Fruit fly (Drosophila melanogaster): ENCODE results near the gene CG5653.

Gene CG5653

dm6 chr3L:9011485-9012389, 45.6 kb upstream of the CG5653 start (continued):
- TF ChIP-seq CG12104 (GFP tag; optimal IDR thresholded peaks at IDR 0.05) = peak; percentile 21

- TF ChIP-seq rib (GFP tag; IDR thresholded peaks at IDR 0.05) = no peak
- TF ChIP-seq CG17186 (GFP tag; optimal IDR thresholded peaks at IDR 0.05) = no peak
- no peak for TF ChIP-seq CG14710 (tag; optimal IDR thresholded peaks at IDR 0.05)
- no peak for TF ChIP-seq gcm2 (GFP tag; optimal IDR thresholded peaks at IDR 0.05)
- no peak for TF ChIP-seq Bgb (GFP tag; IDR thresholded peaks at IDR 0.05; ENCODE audit: partially characterized antibody)
- no peak for TF ChIP-seq p53 (GFP tag; optimal IDR thresholded peaks at IDR 0.05)
- no peak for TF ChIP-seq sr (GFP tag; IDR thresholded peaks at IDR 0.05)
- TF ChIP-seq CG31388 (GFP tag; optimal IDR thresholded peaks at IDR 0.05) = no peak
- TF ChIP-seq grn (GFP tag; optimal IDR thresholded peaks at IDR 0.05) = no peak
- TF ChIP-seq CG7357 (GFP tag; IDR thresholded peaks at IDR 0.05) = no peak
- no peak for TF ChIP-seq CG7963 (GFP tag; IDR thresholded peaks at IDR 0.05; ENCODE audit: partially characterized antibody)
- TF ChIP-seq CG4820 (GFP tag; optimal IDR thresholded peaks at IDR 0.05) = no peak
- no peak for TF ChIP-seq CG4282 (GFP tag; optimal IDR thresholded peaks at IDR 0.05)
- no peak for TF ChIP-seq CG8388 (GFP tag; optimal IDR thresholded peaks at IDR 0.05)
- no peak for TF ChIP-seq CG32767 (GFP tag; IDR thresholded peaks at IDR 0.05)
- TF ChIP-seq CG12104 (GFP tag; optimal IDR thresholded peaks at IDR 0.05) = no peak
- TF ChIP-seq bbx (GFP tag; IDR thresholded peaks at IDR 0.05; ENCODE audit: partially characterized antibody) = no peak
- no peak for TF ChIP-seq CG5180 (GFP tag; optimal IDR thresholded peaks at IDR 0.05)
Measured at dm6 chr3L:9009738-9010137, 43.6 kb upstream of the CG5653 start, which contains the start of gene CG5194. TSS of gene CG5194 (minus strand) at chr3L:9009838.

- TF ChIP-seq fd3F (GFP tag; optimal IDR thresholded peaks at IDR 0.05) (no peak), E2f1 (GFP tag; IDR thresholded peaks at IDR 0.05) (no peak), hb (GFP tag; IDR thresholded peaks at IDR 0.05; ENCODE audit: partially characterized antibody) (no peak), chn (GFP tag; optimal IDR thresholded peaks at IDR 0.05) (no peak), pros (GFP tag; optimal IDR thresholded peaks at IDR 0.05) (peak; percentile 46), org-1 (GFP tag; optimal IDR thresholded peaks at IDR 0.05) (no peak), fru (optimal IDR thresholded peaks at IDR 0.05) (no peak), ab (GFP tag; optimal IDR thresholded peaks at IDR 0.05) (no peak), CG15479 (GFP tag; optimal IDR thresholded peaks at IDR 0.05) (peak; percentile 92), CG7987 (GFP tag; optimal IDR thresholded peaks at IDR 0.05) (no peak), CG13296 (GFP tag; optimal IDR thresholded peaks at IDR 0.05) (no peak), HLHmδ (GFP tag; optimal IDR thresholded peaks at IDR 0.05) (peak; percentile 38), CG1602 (GFP tag; optimal IDR thresholded peaks at IDR 0.05) (no peak), Dad (GFP tag; optimal IDR thresholded peaks at IDR 0.05) (no peak), h (optimal IDR thresholded peaks at IDR 0.05) (no peak), mld (GFP tag; IDR thresholded peaks at IDR 0.05; ENCODE audit: partially characterized antibody) (no peak), psq (GFP tag; optimal IDR thresholded peaks at IDR 0.05) (no peak), CG30403 (GFP tag; optimal IDR thresholded peaks at IDR 0.05) (no peak), CG33213 (GFP tag; optimal IDR thresholded peaks at IDR 0.05) (no peak), Mrtf (GFP tag; IDR thresholded peaks at IDR 0.05) (no peak), en (GFP tag; optimal IDR thresholded peaks at IDR 0.05) (no peak), CG6654 (GFP tag; optimal IDR thresholded peaks at IDR 0.05) (no peak), pb (GFP tag; optimal IDR thresholded peaks at IDR 0.05) (no peak), CG16815 (GFP tag; optimal IDR thresholded peaks at IDR 0.05) (no peak), Aef1 (GFP tag; IDR thresholded peaks at IDR 0.05) (no peak), Lhr (GFP tag; optimal IDR thresholded peaks at IDR 0.05) (no peak), pita (GFP tag; optimal IDR thresholded peaks at IDR 0.05) (no peak), Doc2 (GFP tag; IDR thresholded peaks at IDR 0.05) (no peak), CG10321 (GFP tag; IDR thresholded peaks at IDR 0.05) (peak; percentile 96), danr (GFP tag; IDR thresholded peaks at IDR 0.05) (no peak)
Measured at dm6 chr3L:9004788-9005246, 38.6 kb upstream of the CG5653 start, which contains the start of gene Doc3. TSS of gene Doc3 (plus strand) at chr3L:9005196.
